Fruit fly (Drosophila melanogaster): ENCODE measurements around the gene CG4768.

CG4768 gene

DNA sequence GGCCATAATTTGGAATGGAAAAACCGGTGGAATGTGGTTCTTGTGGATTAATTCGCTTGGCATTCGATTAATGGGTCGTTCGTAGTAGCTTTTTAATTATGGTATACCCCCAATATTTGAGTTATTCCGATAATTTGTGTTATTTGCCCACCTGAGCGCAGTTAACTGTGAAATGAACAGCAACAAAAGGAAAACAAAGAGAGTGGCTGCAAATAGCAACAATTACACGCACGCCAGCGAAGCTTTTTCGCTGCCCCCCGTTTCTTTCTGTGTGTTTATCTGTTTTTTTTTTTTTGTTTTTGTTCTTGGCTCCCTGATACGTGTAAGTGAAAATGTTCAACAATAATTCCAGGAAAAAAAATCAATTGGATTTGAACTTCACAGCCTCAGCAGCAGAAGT, 8.0 kb downstream of the CG4768 start (continued):
- TF ChIP-seq pan (optimal IDR thresholded peaks at IDR 0.05), result no peak
- peak in 1 of 2 experiments; percentile 17 for TF ChIP-seq pan (GFP tag; optimal IDR thresholded peaks at IDR 0.05 in 1 of 2, IDR thresholded peaks at IDR 0.05 in 1 of 2)
- no peak for TF ChIP-seq schlank (tag; optimal IDR thresholded peaks at IDR 0.05)
- TF ChIP-seq Opbp (GFP tag; IDR thresholded peaks at IDR 0.05; ENCODE audit: partially characterized antibody), result no peak
- TF ChIP-seq sd (tag; optimal IDR thresholded peaks at IDR 0.05), result peak; percentile 14
- TF ChIP-seq Sox102F (GFP tag; optimal IDR thresholded peaks at IDR 0.05), result no peak
- TF ChIP-seq oc (tag; optimal IDR thresholded peaks at IDR 0.05), result no peak
- TF ChIP-seq CG12219 (GFP tag; optimal IDR thresholded peaks at IDR 0.05), result no peak
- TF ChIP-seq jing (GFP tag; optimal IDR thresholded peaks at IDR 0.05), result no peak
- no peak for TF ChIP-seq CG6175 (GFP tag; IDR thresholded peaks at IDR 0.05)

DNA sequence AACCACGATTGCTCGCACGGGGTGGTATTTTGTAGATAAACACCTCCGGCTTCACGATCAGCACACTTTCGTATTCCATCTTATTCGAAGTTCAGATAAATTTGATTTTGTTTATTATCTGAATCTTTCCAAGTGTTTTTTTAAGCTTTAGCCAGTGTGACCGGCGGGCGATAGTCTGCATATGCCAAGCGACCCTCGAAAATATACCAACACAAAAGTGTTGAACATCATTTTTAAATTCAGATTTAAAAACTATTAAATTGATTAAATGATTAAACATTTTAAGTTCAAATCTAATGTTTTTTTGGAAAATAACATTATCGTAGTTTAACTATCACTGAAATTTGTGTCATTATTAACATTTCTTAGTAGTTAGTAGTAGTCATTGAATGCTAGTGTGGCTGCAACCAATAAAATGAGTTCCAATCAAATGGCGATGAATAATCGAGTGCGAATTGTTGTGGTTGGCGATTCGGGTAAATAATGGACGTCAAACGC, 8.7 kb downstream of the CG4768 start, which contains the start of the genes CG9132 and CG4789:
CG9132 (minus strand) TSS at position 181 of the 498 bp plus-strand sequence.
CG4789 (plus strand) TSS at position 401 of the 498 bp plus-strand sequence.
- TF ChIP-seq pb (GFP tag; optimal IDR thresholded peaks at IDR 0.05), result no peak
- TF ChIP-seq insv (GFP tag; optimal IDR thresholded peaks at IDR 0.05), result no peak
- no peak for TF ChIP-seq CG4424 (GFP tag; optimal IDR thresholded peaks at IDR 0.05)
- no peak for TF ChIP-seq Xrp1 (GFP tag; IDR thresholded peaks at IDR 0.05)
- TF ChIP-seq Mrtf (GFP tag; IDR thresholded peaks at IDR 0.05), result no peak
- no peak for TF ChIP-seq Ets97D (GFP tag; optimal IDR thresholded peaks at IDR 0.05)
- 0 out of 3 replicates have a peak, but pooled peaks have one; percentile 17 for TF ChIP-seq CG17361 (GFP tag; IDR thresholded peaks at IDR 0.05)
- TF ChIP-seq CG16779 (GFP tag; IDR thresholded peaks at IDR 0.05), result no peak
- TF ChIP-seq CG15011 (GFP tag; optimal IDR thresholded peaks at IDR 0.05), result no peak
- TF ChIP-seq ato (GFP tag; IDR thresholded peaks at IDR 0.05; ENCODE audit: partially characterized antibody), result no peak
- no peak for TF ChIP-seq CG8478 (optimal IDR thresholded peaks at IDR 0.05)
- TF ChIP-seq wek (GFP tag; optimal IDR thresholded peaks at IDR 0.05), result no peak
- no peak for TF ChIP-seq CG10321 (GFP tag; IDR thresholded peaks at IDR 0.05)
- TF ChIP-seq aop (GFP tag; IDR thresholded peaks at IDR 0.05), result no peak
- TF ChIP-seq tio (GFP tag; optimal IDR thresholded peaks at IDR 0.05), result no peak
- no peak for TF ChIP-seq caup (GFP tag; optimal IDR thresholded peaks at IDR 0.05; ENCODE audit: severe bottlenecking)
- TF ChIP-seq CG1832 (GFP tag; optimal IDR thresholded peaks at IDR 0.05), result no peak
- no peak for TF ChIP-seq her (GFP tag; optimal IDR thresholded peaks at IDR 0.05)
- TF ChIP-seq Sry-δ (GFP tag; optimal IDR thresholded peaks at IDR 0.05), result peak; percentile 8
- TF ChIP-seq CG3838 (GFP tag; optimal IDR thresholded peaks at IDR 0.05), result no peak
- TF ChIP-seq hkb (optimal IDR thresholded peaks at IDR 0.05), result no peak
- no peak for TF ChIP-seq hkb (GFP tag; IDR thresholded peaks at IDR 0.05)
- no peak for TF ChIP-seq Stat92E (GFP tag; optimal IDR thresholded peaks at IDR 0.05)
- peak; percentile 74 for TF ChIP-seq gfzf (GFP tag; optimal IDR thresholded peaks at IDR 0.05)
- no peak for TF ChIP-seq dimm (GFP tag; IDR thresholded peaks at IDR 0.05)
- TF ChIP-seq bcd (GFP tag; optimal IDR thresholded peaks at IDR 0.05), result no peak
- TF ChIP-seq CG6175 (GFP tag; IDR thresholded peaks at IDR 0.05), result no peak
- TF ChIP-seq wor (GFP tag; IDR thresholded peaks at IDR 0.05), result no peak
- TF ChIP-seq CG30403 (GFP tag; optimal IDR thresholded peaks at IDR 0.05), result no peak
- peak; percentile 24; the same call in 1 of the 2 replicates for TF ChIP-seq Scr (GFP tag; IDR thresholded peaks at IDR 0.05; ENCODE audit: partially characterized antibody)
- no peak for TF ChIP-seq Gug (GFP tag; IDR thresholded peaks at IDR 0.05)
- TF ChIP-seq chinmo (GFP tag; IDR thresholded peaks at IDR 0.05; ENCODE audit: partially characterized antibody), result no peak
- TF ChIP-seq stwl (tag; optimal IDR thresholded peaks at IDR 0.05), result peak; percentile 51
- TF ChIP-seq Vsx1 (GFP tag; optimal IDR thresholded peaks at IDR 0.05), result no peak
- no peak for TF ChIP-seq en (GFP tag; optimal IDR thresholded peaks at IDR 0.05)
- no peak for TF ChIP-seq CG42726 (GFP tag; IDR thresholded peaks at IDR 0.05; ENCODE audit: partially characterized antibody)
- no peak for TF ChIP-seq Aef1 (GFP tag; IDR thresholded peaks at IDR 0.05)
- TF ChIP-seq CG32767 (GFP tag; IDR thresholded peaks at IDR 0.05), result no peak
- no peak for TF ChIP-seq nmo (GFP tag; optimal IDR thresholded peaks at IDR 0.05)
- no peak for TF ChIP-seq CkIIα-i1 (GFP tag; IDR thresholded peaks at IDR 0.05)
- no peak for TF ChIP-seq CG12155 (GFP tag; optimal IDR thresholded peaks at IDR 0.05)

All from whole organism, embryonic.